Fruit fly (Drosophila melanogaster) whole organism, embryonic: ENCODE data around the gene ida.

Experiments used
- Aef1 ChIP-seq: fragments of 200-800 bp; sonication (Bioruptor generic); IDR thresholded peaks from 3 replicates; pipeline ENCODE4 v1.3.6; 2022; ENCODE audit warnings: missing biosample characterization, missing genetic modification characterization
- Awh ChIP-seq: fragments of 200-800 bp; sonication (Bioruptor generic); IDR thresholded peaks from 2 replicates; pipeline ENCODE4, ENCODE4 v1.3.6; 2022; ENCODE audit warnings: missing biosample characterization, missing genetic modification characterization
- CG10274 ChIP-seq: fragments of 200-800 bp; sonication (Bioruptor generic); optimal IDR thresholded peaks from 3 replicates; lab custom pipeline; 2017; ENCODE audit warnings: missing biosample characterization, mild to moderate bottlenecking, missing genetic modification characterization
- CG11723 ChIP-seq: fragments of 200-800 bp; sonication (Bioruptor generic); optimal IDR thresholded peaks from 2 replicates; lab custom pipeline; 2017; ENCODE audit warnings: missing biosample characterization, mild to moderate bottlenecking, missing genetic modification characterization
- CG12769 ChIP-seq: fragments of 200-800 bp; sonication (Bioruptor generic); optimal IDR thresholded peaks from 2 replicates; lab custom pipeline; 2019; ENCODE audit warnings: missing biosample characterization, mild to moderate bottlenecking, missing genetic modification characterization, moderate library complexity
- CG13624 ChIP-seq: fragments of 200-800 bp; sonication (Bioruptor generic); optimal IDR thresholded peaks from 2 replicates; lab custom pipeline; 2016; ENCODE audit warnings: missing biosample characterization, missing genetic modification characterization
- CG13894 ChIP-seq: fragments of 200-800 bp; sonication (Bioruptor generic); optimal IDR thresholded peaks from 3 replicates; lab custom pipeline; 2018; ENCODE audit warnings: missing biosample characterization, mild to moderate bottlenecking, missing genetic modification characterization, moderate library complexity
- CG1603 ChIP-seq: fragments of 200-800 bp; sonication (Bioruptor generic); optimal IDR thresholded peaks from 2 replicates; lab custom pipeline; 2019; ENCODE audit warnings: missing biosample characterization, mild to moderate bottlenecking, missing genetic modification characterization, moderate library complexity
- CG2116 ChIP-seq: fragments of 200-800 bp; sonication (Bioruptor generic); optimal IDR thresholded peaks from 3 replicates; lab custom pipeline; 2018; ENCODE audit warnings: missing biosample characterization, mild to moderate bottlenecking, missing genetic modification characterization
- CG34376 ChIP-seq: fragments of 200-800 bp; sonication (Bioruptor generic); optimal IDR thresholded peaks from 2 replicates; lab custom pipeline; 2018; ENCODE audit warnings: missing biosample characterization, mild to moderate bottlenecking, missing genetic modification characterization
- CG3847 ChIP-seq: fragments of 200-800 bp; sonication (Bioruptor generic); IDR thresholded peaks from 2 replicates; pipeline ENCODE4 v1.3.6; 2022; ENCODE audit warnings: missing biosample characterization, missing genetic modification characterization
- CG4707 ChIP-seq: fragments of 200-800 bp; sonication (Bioruptor generic); optimal IDR thresholded peaks from 2 replicates; lab custom pipeline; 2018; ENCODE audit warnings: missing biosample characterization, mild to moderate bottlenecking, missing genetic modification characterization, moderate library complexity
- CG4854 ChIP-seq: fragments of 200-800 bp; sonication (Bioruptor generic); optimal IDR thresholded peaks from 2 replicates; lab custom pipeline; 2016; ENCODE audit warnings: missing biosample characterization, missing genetic modification characterization, inconsistent platforms
- CG5180 ChIP-seq: fragments of 200-800 bp; sonication (Bioruptor generic); optimal IDR thresholded peaks from 3 replicates; lab custom pipeline; 2017; ENCODE audit warnings: missing biosample characterization, missing genetic modification characterization, mild to moderate bottlenecking, moderate library complexity, missing genetic modification reagents
- CG6683 ChIP-seq: fragments of 200-800 bp; sonication (Bioruptor generic); optimal IDR thresholded peaks from 2 replicates; lab custom pipeline; 2017; ENCODE audit warnings: missing biosample characterization, mild to moderate bottlenecking, missing genetic modification characterization, missing genetic modification reagents
- CG7839 ChIP-seq: fragments of 200-800 bp; sonication (Bioruptor generic); optimal IDR thresholded peaks from 3 replicates; lab custom pipeline; 2018; ENCODE audit warnings: missing biosample characterization, mild to moderate bottlenecking, missing genetic modification characterization, moderate library complexity
- CG8359 ChIP-seq: fragments of 200-800 bp; sonication (Bioruptor generic); optimal IDR thresholded peaks from 2 replicates; lab custom pipeline; 2017; ENCODE audit warnings: missing biosample characterization, mild to moderate bottlenecking, missing genetic modification characterization, borderline replicate concordance
- CG8924 ChIP-seq: fragments of 200-800 bp; optimal IDR thresholded peaks from 3 replicates; lab custom pipeline; 2019; ENCODE audit warnings: missing biosample characterization, mild to moderate bottlenecking, missing genetic modification characterization, moderate library complexity
- CG9437 ChIP-seq: fragments of 200-800 bp; sonication (Bioruptor generic); optimal IDR thresholded peaks from 2 replicates; lab custom pipeline; 2018; ENCODE audit warnings: missing biosample characterization, mild to moderate bottlenecking, missing genetic modification characterization
- Doc2 ChIP-seq: fragments of 200-800 bp; sonication (Bioruptor generic); IDR thresholded peaks from 2 replicates; pipeline ENCODE4 v1.3.6; 2022; ENCODE audit warnings: missing biosample characterization, missing genetic modification characterization
- Elba2 ChIP-seq: fragments of 200-800 bp; sonication (Bioruptor generic); optimal IDR thresholded peaks from 3 replicates; lab custom pipeline; 2016; ENCODE audit warnings: missing biosample characterization, missing genetic modification characterization
- Ets97D ChIP-seq: fragments of 200-800 bp; sonication (Bioruptor generic); optimal IDR thresholded peaks from 3 replicates; lab custom pipeline; 2016; ENCODE audit warnings: missing biosample characterization, missing genetic modification characterization
- Fer1 ChIP-seq: fragments of 200-800 bp; sonication (Bioruptor generic); optimal IDR thresholded peaks from 2 replicates; lab custom pipeline; 2017; ENCODE audit warnings: missing biosample characterization, mild to moderate bottlenecking, missing genetic modification characterization
- H2.0 ChIP-seq: fragments of 200-800 bp; sonication (Bioruptor generic); IDR thresholded peaks from 2 replicates; pipeline ENCODE4 v1.3.6; 2022; ENCODE audit warnings: missing biosample characterization, missing genetic modification characterization
- Hand ChIP-seq: fragments of 200-800 bp; sonication (Bioruptor generic); optimal IDR thresholded peaks from 2 replicates; lab custom pipeline; 2017; ENCODE audit warnings: mild to moderate bottlenecking, missing biosample characterization, missing genetic modification reagents, missing genetic modification characterization
- Lpt ChIP-seq: fragments of >200 bp; optimal IDR thresholded peaks from 2 replicates; lab custom pipeline; 2018; ENCODE audit warnings: missing biosample characterization, missing genetic modification characterization
- Mad ChIP-seq: fragments of 200-800 bp; sonication (Bioruptor generic); optimal IDR thresholded peaks from 2 replicates; lab custom pipeline; 2016; ENCODE audit warnings: missing biosample characterization, missing genetic modification characterization
- Mes4 ChIP-seq: fragments of 200-800 bp; sonication (Bioruptor generic); optimal IDR thresholded peaks from 2 replicates; lab custom pipeline; 2016; ENCODE audit warnings: missing biosample characterization, missing genetic modification characterization
- Opbp ChIP-seq: fragments of 200-800 bp; sonication (Bioruptor generic); IDR thresholded peaks from 3 replicates; pipeline ENCODE4 v1.3.6; 2022; ENCODE audit warnings: missing biosample characterization, missing genetic modification characterization; ENCODE audit not compliant: partially characterized antibody
- Six4 ChIP-seq: fragments of 200-800 bp; sonication (Bioruptor generic); optimal IDR thresholded peaks from 2 replicates; lab custom pipeline; 2016; ENCODE audit warnings: missing biosample characterization, missing genetic modification characterization
- TFAM ChIP-seq: fragments of 200-800 bp; sonication (Bioruptor generic); optimal IDR thresholded peaks from 2 replicates; lab custom pipeline; 2017; ENCODE audit warnings: missing biosample characterization, missing genetic modification characterization, inconsistent platforms
- ab ChIP-seq: fragments of 200-800 bp; sonication (Bioruptor generic); optimal IDR thresholded peaks from 2 replicates; lab custom pipeline; 2016; ENCODE audit warnings: missing biosample characterization, missing genetic modification characterization
- abd-A ChIP-seq: fragments of 200-800 bp; sonication (Bioruptor generic); optimal IDR thresholded peaks from 3 replicates; lab custom pipeline; 2019; ENCODE audit warnings: missing biosample characterization, mild to moderate bottlenecking, missing genetic modification characterization, moderate library complexity
- amos ChIP-seq: fragments of 200-800 bp; sonication (Bioruptor generic); IDR thresholded peaks from 2 replicates; pipeline ENCODE4 v1.3.6; 2022; ENCODE audit warnings: missing biosample characterization, missing genetic modification characterization; ENCODE audit not compliant: partially characterized antibody
- cg ChIP-seq: fragments of 200-800 bp; sonication (Bioruptor generic); optimal IDR thresholded peaks from 3 replicates; lab custom pipeline; 2019; ENCODE audit warnings: missing biosample characterization, mild to moderate bottlenecking, missing genetic modification characterization, moderate library complexity
- croc ChIP-seq: fragments of 200-800 bp; sonication (Bioruptor generic); conservative IDR thresholded peaks from 3 replicates; pipeline ENCODE4 v1.3.6; 2022; ENCODE audit warnings: missing biosample characterization, missing genetic modification characterization
- dan ChIP-seq: fragments of 200-800 bp; sonication (Bioruptor generic); IDR thresholded peaks from 2 replicates; pipeline ENCODE4 v1.3.6; 2022; ENCODE audit warnings: missing biosample characterization, missing genetic modification characterization
- dmrt11E ChIP-seq: fragments of 200-800 bp; sonication (Bioruptor generic); optimal IDR thresholded peaks from 3 replicates; lab custom pipeline; 2018; ENCODE audit warnings: missing biosample characterization, mild to moderate bottlenecking, missing genetic modification characterization, moderate library complexity
- fd3F ChIP-seq: fragments of 200-800 bp; sonication (Bioruptor generic); optimal IDR thresholded peaks from 2 replicates; lab custom pipeline; 2018; ENCODE audit warnings: missing biosample characterization, mild to moderate bottlenecking, missing genetic modification characterization, moderate library complexity
- gem ChIP-seq: fragments of 200-800 bp; sonication (Bioruptor generic); optimal IDR thresholded peaks from 2 replicates; lab custom pipeline; 2019; ENCODE audit warnings: missing biosample characterization, mild to moderate bottlenecking, missing genetic modification characterization, moderate library complexity
- gsb ChIP-seq: fragments of 200-800 bp; sonication (Bioruptor generic); IDR thresholded peaks from 2 replicates; pipeline ENCODE4 v1.3.6; 2022; ENCODE audit warnings: missing biosample characterization, missing genetic modification characterization
- gt ChIP-seq: fragments of 200-800 bp; sonication (Bioruptor generic); IDR thresholded peaks from 2 replicates; pipeline ENCODE4 v1.3.6; 2022; ENCODE audit warnings: missing biosample characterization, missing genetic modification characterization
- kah ChIP-seq: fragments of 200-800 bp; sonication (Bioruptor generic); optimal IDR thresholded peaks from 2 replicates; lab custom pipeline; 2018; ENCODE audit warnings: missing biosample characterization, mild to moderate bottlenecking, missing genetic modification characterization
- nau ChIP-seq: fragments of 200-800 bp; sonication (Bioruptor generic); optimal IDR thresholded peaks from 3 replicates; lab custom pipeline; 2017; ENCODE audit warnings: missing biosample characterization, mild to moderate bottlenecking, missing genetic modification characterization, missing genetic modification reagents
- oc ChIP-seq: fragments of 200-800 bp; sonication (Bioruptor generic); optimal IDR thresholded peaks from 2 replicates; lab custom pipeline; 2018; ENCODE audit warnings: missing biosample characterization, mild to moderate bottlenecking, missing genetic modification characterization, moderate library complexity
- p53 ChIP-seq: fragments of 200-800 bp; sonication (Bioruptor generic); optimal IDR thresholded peaks from 2 replicates; lab custom pipeline; 2016; ENCODE audit warnings: missing biosample characterization, missing genetic modification characterization
- salm ChIP-seq: fragments of 200-800 bp; sonication (Bioruptor generic); optimal IDR thresholded peaks from 2 replicates; lab custom pipeline; 2018; ENCODE audit warnings: missing biosample characterization, mild to moderate bottlenecking, missing genetic modification characterization
- so ChIP-seq: fragments of 200-800 bp; sonication (Bioruptor generic); IDR thresholded peaks from 3 replicates; pipeline ENCODE4 v1.3.6; 2022; ENCODE audit warnings: missing biosample characterization, missing genetic modification characterization
- stwl ChIP-seq: fragments of 200-800 bp; sonication (Bioruptor generic); optimal IDR thresholded peaks from 3 replicates; lab custom pipeline; 2018; ENCODE audit warnings: missing biosample characterization, mild to moderate bottlenecking, missing genetic modification characterization, moderate library complexity
- tna ChIP-seq: fragments of 200-800 bp; sonication (Bioruptor generic); IDR thresholded peaks from 2 replicates; pipeline ENCODE4 v1.3.6; 2022; ENCODE audit warnings: missing biosample characterization, missing genetic modification characterization; ENCODE audit not compliant: partially characterized antibody
- wor ChIP-seq: fragments of 200-800 bp; sonication (Bioruptor generic); IDR thresholded peaks from 2 replicates; pipeline ENCODE4 v1.3.6; 2022; ENCODE audit warnings: missing biosample characterization, missing genetic modification characterization

The ida gene

DNA sequence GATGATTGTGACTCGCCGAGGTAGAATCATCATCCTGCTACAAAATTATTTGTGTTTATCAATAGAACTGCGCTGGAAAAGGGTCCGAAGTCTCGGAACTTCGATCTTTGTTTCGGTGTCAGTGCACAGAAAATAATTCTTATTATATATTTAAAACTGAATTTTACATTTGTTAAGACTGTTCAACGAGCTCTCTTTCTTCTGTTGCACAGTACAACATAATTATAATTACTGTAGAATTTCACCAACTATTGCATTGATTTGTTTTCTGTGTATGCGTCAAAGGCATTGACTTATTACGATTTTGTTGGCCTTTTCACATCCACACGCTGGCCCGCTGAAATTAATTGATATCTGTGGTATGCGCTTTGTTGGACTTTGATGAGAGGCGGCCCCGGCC, 41.7 kb upstream of the ida start (continued):
- no peak for TF ChIP-seq p53 (GFP tag; lab: Kevin White, UChicago)
- TF ChIP-seq CG1603 (tag; lab: Kevin White, UChicago) = peak; percentile 10
- peak; percentile 41 for TF ChIP-seq dmrt11E (tag; lab: Kevin White, UChicago)
- TF ChIP-seq CG4707 (GFP tag; lab: Kevin White, UChicago) = no peak
- no peak for TF ChIP-seq Aef1
- TF ChIP-seq CG8359 (GFP tag; lab: Kevin White, UChicago) = no peak
- TF ChIP-seq Mes4 (GFP tag; lab: Kevin White, UChicago) = no peak
- TF ChIP-seq gt (GFP tag; lab: Robert Waterston, UW) = no peak
- no peak for TF ChIP-seq CG11723
- TF ChIP-seq Six4 (GFP tag; lab: Kevin White, UChicago) = no peak
- TF ChIP-seq tna (GFP tag; lab: Robert Waterston, UW) = no peak
- TF ChIP-seq Elba2 (GFP tag; lab: Kevin White, UChicago) = no peak
- no peak for TF ChIP-seq CG6683
- no peak for TF ChIP-seq CG5180 (GFP tag; lab: Kevin White, UChicago)
- no peak for TF ChIP-seq Ets97D (GFP tag; lab: Kevin White, UChicago)
- no peak for TF ChIP-seq CG2116 (GFP tag; lab: Kevin White, UChicago)
- TF ChIP-seq CG7839 (tag; lab: Kevin White, UChicago) = no peak
- no peak for TF ChIP-seq CG10274
- TF ChIP-seq nau = no peak
- TF ChIP-seq Opbp = no peak
- no peak for TF ChIP-seq croc
- TF ChIP-seq gsb (GFP tag; lab: Robert Waterston, UW) = no peak
- no peak for TF ChIP-seq amos (GFP tag; lab: Robert Waterston, UW)
- TF ChIP-seq stwl = no peak
- TF ChIP-seq so (GFP tag; lab: Robert Waterston, UW) = no peak
- no peak for TF ChIP-seq TFAM (GFP tag; lab: Kevin White, UChicago)
- no peak for TF ChIP-seq Mad (GFP tag; lab: Kevin White, UChicago)
- no peak for TF ChIP-seq dan (GFP tag; lab: Robert Waterston, UW)
- TF ChIP-seq abd-A = no peak
- TF ChIP-seq CG34376 = no peak
- peak; percentile 36 for TF ChIP-seq gem (tag; lab: Kevin White, UChicago)
- no peak for TF ChIP-seq kah (GFP tag; lab: Kevin White, UChicago)
- TF ChIP-seq CG3847 (GFP tag; lab: Robert Waterston, UW) = no peak
- no peak for TF ChIP-seq wor (GFP tag; lab: Robert Waterston, UW)
- no peak for TF ChIP-seq fd3F (GFP tag; lab: Kevin White, UChicago)
- TF ChIP-seq Doc2 (GFP tag; lab: Robert Waterston, UW) = no peak
- no peak for TF ChIP-seq oc (tag; lab: Kevin White, UChicago)
- TF ChIP-seq CG13624 (GFP tag; lab: Kevin White, UChicago) = no peak
- no peak for TF ChIP-seq CG12769 (tag; lab: Kevin White, UChicago)
- no peak for TF ChIP-seq Hand (GFP tag; lab: Kevin White, UChicago)
- no peak for TF ChIP-seq CG8924 (tag; lab: Kevin White, UChicago)
- no peak for TF ChIP-seq Fer1 (GFP tag; lab: Kevin White, UChicago)
- no peak for TF ChIP-seq CG4854
- TF ChIP-seq CG9437 = no peak
- peak; percentile 39; the same call in 1 of the 2 replicates for TF ChIP-seq Awh (GFP tag; lab: Robert Waterston, UW)
- no peak for TF ChIP-seq H2.0 (GFP tag; lab: Robert Waterston, UW)
- TF ChIP-seq Lpt (GFP tag; lab: Kevin White, UChicago) = no peak
- TF ChIP-seq cg = no peak
- no peak for TF ChIP-seq salm (tag; lab: Kevin White, UChicago)
- no peak for TF ChIP-seq CG13894 (tag; lab: Kevin White, UChicago)
- no peak for TF ChIP-seq ab (GFP tag; lab: Kevin White, UChicago)
